Worm (Caenorhabditis elegans) whole organism, young adult: ENCODE results near the gene F29F11.20.

Experiments
- D2030.7 ChIP-seq: fragments of 200-800 bp; sonication (Bioruptor generic); IDR thresholded peaks from 2 replicates; pipeline ENCODE4 v1.3.6; 2022; ENCODE audit warnings: missing genetic modification reagents, missing genetic modification characterization, missing compliant biosample characterization
- F39B2.1 ChIP-seq: fragments of 200-800 bp; sonication (Bioruptor generic); IDR thresholded peaks from 2 replicates; pipeline ENCODE4 v1.3.6; 2022; ENCODE audit warnings: missing genetic modification reagents, missing genetic modification characterization, missing compliant biosample characterization
- F52B5.7 ChIP-seq: sonication (generic microtip); optimal IDR thresholded peaks from 2 replicates; lab custom pipeline; 2016; ENCODE audit warnings: mild to moderate bottlenecking, missing genetic modification characterization, missing compliant biosample characterization
- K12H6.12 ChIP-seq: fragments of 200-800 bp; sonication (Bioruptor generic); optimal IDR thresholded peaks from 2 replicates; lab custom pipeline; 2018; ENCODE audit warnings: mild to moderate bottlenecking, missing genetic modification characterization, missing compliant biosample characterization
- Y53F4B.3 ChIP-seq: fragments of 200-800 bp; sonication (Bioruptor generic); IDR thresholded peaks from 2 replicates; pipeline ENCODE4 v1.3.6; 2022; ENCODE audit warnings: missing genetic modification reagents, missing genetic modification characterization, missing compliant biosample characterization
- ama-1 ChIP-seq, 3 experiments: fragments of 150-350 bp in 1 of 3; sonication (generic microtip) in 2 of 3; optimal IDR thresholded peaks; 2 replicates each; lab custom pipeline; 2014 to 2018; ENCODE audit warnings: missing biosample characterization in 2 of 3, missing genetic modification characterization in 2 of 3, missing genetic modification reagents in 2 of 3
- aptf-3 ChIP-seq: fragments of 200-800 bp; sonication (Bioruptor generic); IDR thresholded peaks from 2 replicates; pipeline ENCODE4 v1.3.6; 2022; ENCODE audit warnings: missing genetic modification characterization, missing compliant biosample characterization
- athp-1 ChIP-seq: sonication (generic microtip); optimal IDR thresholded peaks from 2 replicates; lab custom pipeline; 2017; ENCODE audit warnings: mild to moderate bottlenecking, missing genetic modification characterization, missing compliant biosample characterization
- attf-3 ChIP-seq: fragments of 200-800 bp; sonication (Bioruptor generic); conservative IDR thresholded peaks from 2 replicates; pipeline ENCODE4 v1.3.6; 2022; ENCODE audit warnings: missing genetic modification reagents, missing genetic modification characterization, missing compliant biosample characterization
- attf-6 ChIP-seq: fragments of 200-800 bp; sonication (Bioruptor generic); IDR thresholded peaks from 2 replicates; pipeline ENCODE4 v1.3.6; 2022; ENCODE audit warnings: missing genetic modification reagents, missing genetic modification characterization, missing compliant biosample characterization
- bed-1 ChIP-seq: fragments of 200-800 bp; sonication (Bioruptor generic); IDR thresholded peaks from 2 replicates; pipeline ENCODE4 v1.3.6; 2022; ENCODE audit warnings: missing genetic modification reagents, missing genetic modification characterization, missing compliant biosample characterization
- cebp-1 ChIP-seq, 2 experiments: fragments of 200-800 bp in 1 of 2; sonication (Bioruptor generic) in 1 of 2; sonication (generic microtip) in 1 of 2; IDR thresholded peaks in 1 of 2; optimal IDR thresholded peaks in 1 of 2; 2 replicates each; pipeline versions ENCODE4 v1.3.6 to Lab custom; 2017 to 2022; ENCODE audit warnings: missing compliant biosample characterization in 2 of 2, missing genetic modification characterization in 2 of 2, mild to moderate bottlenecking in 1 of 2, missing genetic modification reagents in 1 of 2, moderate library complexity in 1 of 2
- cebp-2 ChIP-seq: fragments of 200-800 bp; sonication (Bioruptor generic); IDR thresholded peaks from 2 replicates; pipeline ENCODE4 v1.3.6; 2022; ENCODE audit warnings: missing genetic modification characterization, missing compliant biosample characterization
- ceh-100 ChIP-seq: fragments of 200-800 bp; sonication (Bioruptor generic); IDR thresholded peaks from 2 replicates; pipeline ENCODE4 v1.3.6; 2022; ENCODE audit warnings: missing genetic modification reagents, missing genetic modification characterization, missing compliant biosample characterization
- ceh-27 ChIP-seq: fragments of 200-800 bp; sonication (Bioruptor generic); optimal IDR thresholded peaks from 2 replicates; lab custom pipeline; 2018; ENCODE audit warnings: mild to moderate bottlenecking, missing genetic modification characterization, moderate library complexity, missing compliant biosample characterization
- ceh-58 ChIP-seq: fragments of 200-800 bp; sonication (Bioruptor generic); IDR thresholded peaks from 2 replicates; pipeline ENCODE4 v1.3.6; 2022; ENCODE audit warnings: missing genetic modification characterization, missing compliant biosample characterization
- egl-44 ChIP-seq: fragments of 200-800 bp; sonication (Bioruptor generic); IDR thresholded peaks from 2 replicates; pipeline ENCODE4 v1.3.6; 2022; ENCODE audit warnings: missing genetic modification reagents, missing genetic modification characterization, missing compliant biosample characterization
- ets-4 ChIP-seq: fragments of 200-800 bp; sonication (Bioruptor generic); optimal IDR thresholded peaks from 2 replicates; lab custom pipeline; 2018; ENCODE audit warnings: mild to moderate bottlenecking, missing genetic modification characterization, missing compliant biosample characterization
- lag-1 ChIP-seq: fragments of 200-800 bp; sonication (Bioruptor generic); IDR thresholded peaks from 2 replicates; pipeline ENCODE4 v1.3.6; 2022; ENCODE audit warnings: missing genetic modification reagents, missing genetic modification characterization, missing compliant biosample characterization
- lin-26 ChIP-seq: fragments of 200-800 bp; sonication (Bioruptor generic); IDR thresholded peaks from 2 replicates; pipeline ENCODE4 v1.3.6; 2022; ENCODE audit warnings: missing genetic modification reagents, missing genetic modification characterization, missing compliant biosample characterization
- lin-54 ChIP-seq: fragments of 200-800 bp; sonication (Bioruptor generic); optimal IDR thresholded peaks from 2 replicates; lab custom pipeline; 2018; ENCODE audit warnings: mild to moderate bottlenecking, missing genetic modification characterization, missing compliant biosample characterization
- madf-6 ChIP-seq: fragments of 200-800 bp; sonication (Bioruptor generic); IDR thresholded peaks from 2 replicates; pipeline ENCODE4 v1.3.6; 2022; ENCODE audit warnings: missing genetic modification reagents, missing genetic modification characterization, missing compliant biosample characterization
- mel-28 ChIP-seq: sonication (generic microtip); optimal IDR thresholded peaks from 2 replicates; lab custom pipeline; 2016; ENCODE audit warnings: borderline replicate concordance, mild to moderate bottlenecking, missing genetic modification characterization, missing compliant biosample characterization
- nfyb-1 ChIP-seq: fragments of 200-800 bp; sonication (Bioruptor generic); IDR thresholded peaks from 2 replicates; pipeline ENCODE4 v1.3.6; 2022; ENCODE audit warnings: missing genetic modification reagents, missing genetic modification characterization, missing compliant biosample characterization
- repo-1 ChIP-seq: sonication (generic microtip); optimal IDR thresholded peaks from 2 replicates; lab custom pipeline; 2017; ENCODE audit warnings: mild to moderate bottlenecking, missing genetic modification characterization, missing compliant biosample characterization
- sea-2 ChIP-seq: fragments of 200-800 bp; sonication (Bioruptor generic); IDR thresholded peaks from 2 replicates; pipeline ENCODE4 v1.3.6; 2022; ENCODE audit warnings: missing genetic modification characterization, missing compliant biosample characterization
- snpc-1.1 ChIP-seq: sonication (generic microtip); optimal IDR thresholded peaks from 2 replicates; lab custom pipeline; 2017; ENCODE audit warnings: missing genetic modification characterization, mild to moderate bottlenecking, missing compliant biosample characterization, antibody characterized with exemption, moderate library complexity, missing genotype, missing genetic modification reagents; ENCODE audit not compliant: insufficient read depth
- snpc-1.3 ChIP-seq: sonication (generic microtip); optimal IDR thresholded peaks from 2 replicates; lab custom pipeline; 2017; ENCODE audit warnings: missing genetic modification characterization, mild to moderate bottlenecking, missing compliant biosample characterization, antibody characterized with exemption, moderate library complexity, missing genotype, missing genetic modification reagents; ENCODE audit not compliant: insufficient read depth
- ztf-18 ChIP-seq: sonication (generic microtip); optimal IDR thresholded peaks from 2 replicates; lab custom pipeline; 2016; ENCODE audit warnings: missing genotype, mild to moderate bottlenecking, missing genetic modification characterization, missing compliant biosample characterization
- ztf-22 ChIP-seq: fragments of 200-800 bp; sonication (Bioruptor generic); optimal IDR thresholded peaks from 2 replicates; lab custom pipeline; 2018; ENCODE audit warnings: mild to moderate bottlenecking, missing genetic modification characterization, moderate library complexity, missing compliant biosample characterization

F29F11.20 gene

DNA sequence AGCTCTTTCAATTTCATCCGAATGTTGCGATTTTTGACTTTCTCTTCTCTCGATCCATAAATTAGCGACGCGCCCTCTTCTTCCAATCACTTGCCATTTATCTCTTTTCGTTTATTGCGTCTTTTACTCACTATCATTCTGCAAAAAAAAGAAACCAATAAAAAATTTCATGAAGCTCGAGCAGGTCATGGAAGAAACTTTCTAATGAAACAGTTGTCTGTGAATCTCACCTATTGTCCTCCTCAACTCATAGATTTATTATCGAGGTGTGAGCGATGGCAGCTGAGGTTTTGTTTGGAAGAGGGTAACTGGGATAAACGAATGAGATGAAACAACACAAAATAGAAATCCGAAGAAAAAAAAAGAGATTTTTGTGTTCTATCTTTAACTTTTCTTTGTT, 23.4 kb upstream of the F29F11.20 start:
- TF ChIP-seq ztf-22 (GFP tag; lab: Kevin White, UChicago) (no peak), nfyb-1 (no peak), snpc-1.3 (tag; lab: Kevin White, UChicago) (no peak), ztf-18 (tag; lab: Kevin White, UChicago) (no peak), bed-1 (GFP tag; lab: Robert Waterston, UW) (no peak), mel-28 (tag; lab: Kevin White, UChicago) (no peak)

DNA sequence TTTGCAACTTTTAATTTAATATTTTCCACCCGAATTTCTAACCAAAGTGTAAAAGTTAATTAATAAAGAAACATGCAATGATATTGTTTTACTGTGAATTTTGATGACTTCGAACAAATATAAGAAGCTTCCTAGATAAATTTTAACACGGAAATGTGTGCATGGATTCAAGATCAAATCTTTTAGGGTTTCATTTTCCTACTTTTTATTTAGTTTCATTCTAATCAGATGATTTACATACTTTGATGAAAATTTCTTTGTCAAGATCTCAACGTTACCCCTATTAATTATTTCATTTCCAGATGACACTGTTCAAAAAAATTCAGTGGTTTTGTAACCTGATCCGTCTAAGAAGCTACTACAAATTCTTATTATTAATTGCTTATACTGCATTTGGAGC, 20.4 kb upstream of the F29F11.20 start, which contains the start of gene twk-12:
TSS of gene twk-12 (plus strand) at position 301 of the 400 bp plus-strand sequence.
- TF ChIP-seq aptf-3 = no peak
- no peak for TF ChIP-seq ztf-22 (GFP tag; lab: Kevin White, UChicago)

DNA sequence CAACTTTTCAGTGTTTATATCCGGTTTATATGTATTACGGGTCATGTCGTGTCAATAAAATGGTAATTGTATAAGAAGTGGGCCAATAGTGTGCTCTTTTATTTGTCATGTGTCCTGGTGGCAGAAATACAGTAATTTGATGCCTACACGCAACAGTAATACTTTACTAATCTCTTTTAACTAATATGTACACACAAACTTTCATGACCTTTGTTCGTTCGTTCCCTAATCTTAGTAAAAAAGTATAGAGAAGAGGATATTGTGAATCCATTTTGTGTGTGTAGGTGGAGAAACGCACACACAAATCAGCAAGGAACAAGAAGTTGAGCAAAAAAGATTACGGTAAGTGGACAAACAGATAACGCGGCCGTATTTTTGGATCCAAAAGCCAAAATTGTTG, 16.9 kb upstream of the F29F11.20 start:
- TF ChIP-seq ztf-18 (tag; lab: Kevin White, UChicago) (no peak), cebp-2 (GFP tag; lab: Robert Waterston, UW) (no peak), ama-1 (optimal IDR thresholded peaks at IDR 0.05; lab: Kevin White, UChicago) (no peak), ama-1 (GFP tag; optimal IDR thresholded peaks at IDR 0.05; lab: Kevin White, UChicago) (no peak), nfyb-1 (no peak), aptf-3 (no peak)

DNA sequence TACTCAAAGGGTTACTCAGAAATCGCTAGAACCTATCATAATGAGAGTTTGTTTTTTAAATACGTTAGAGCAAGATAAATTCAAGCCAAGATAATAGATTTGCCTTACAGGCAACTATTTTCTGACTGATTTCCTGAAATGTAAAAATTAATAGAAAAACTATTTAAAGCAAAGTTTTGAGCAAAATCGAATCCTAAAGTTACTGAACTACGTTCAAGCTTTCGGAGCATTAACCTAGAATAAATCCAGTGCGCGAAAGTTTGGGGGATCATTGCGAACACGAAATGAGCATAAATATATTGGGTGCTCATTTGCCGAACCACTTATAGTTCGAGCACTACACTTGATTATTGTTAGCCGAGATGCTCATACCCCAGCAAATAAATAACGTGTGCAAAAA, 16.1 kb upstream of the F29F11.20 start, which contains the start of gene ceh-22:
TSS of gene ceh-22 (plus strand) at position 301 of the 400 bp plus-strand sequence.
- TF ChIP-seq lag-1 (GFP tag; lab: Robert Waterston, UW) = no peak
- no peak for TF ChIP-seq D2030.7 (GFP tag; lab: Robert Waterston, UW)
- no peak for TF ChIP-seq lin-26 (GFP tag; lab: Robert Waterston, UW)
- no peak for TF ChIP-seq egl-44 (GFP tag; lab: Robert Waterston, UW)
- TF ChIP-seq sea-2 (GFP tag; lab: Robert Waterston, UW) = no peak
- no peak for TF ChIP-seq madf-6 (GFP tag; lab: Robert Waterston, UW)
- TF ChIP-seq, all 124 proteins: peak for 0

DNA sequence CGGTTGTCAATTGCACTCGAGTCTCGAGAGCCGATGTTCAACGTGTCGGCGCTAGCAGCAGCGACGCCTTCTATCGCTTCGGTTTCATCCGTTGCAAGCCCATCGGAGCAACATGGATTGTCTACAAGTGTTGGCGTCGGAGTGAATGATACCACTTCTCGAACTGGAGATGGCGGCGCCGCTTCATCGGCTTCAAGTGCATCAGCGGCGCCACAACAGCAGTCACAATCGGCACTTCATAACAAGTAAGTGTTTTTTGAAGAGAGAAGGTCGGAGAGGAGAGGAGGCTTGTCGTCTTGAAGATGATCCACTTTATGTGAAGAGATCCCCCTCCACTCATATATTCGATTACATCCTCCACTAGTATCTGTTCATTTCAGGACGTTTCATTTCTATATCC, 15.1 kb upstream of the F29F11.20 start:
- no peak for TF ChIP-seq K12H6.12 (tag; lab: Kevin White, UChicago)
- TF ChIP-seq athp-1 (tag; lab: Kevin White, UChicago) = no peak
- peak; percentile 69; the same call in 1 of the 2 replicates for TF ChIP-seq sea-2 (GFP tag; lab: Robert Waterston, UW)
- TF ChIP-seq cebp-1 (GFP tag; IDR thresholded peaks at IDR 0.05; lab: Robert Waterston, UW) = no peak
- TF ChIP-seq cebp-1 (tag; optimal IDR thresholded peaks at IDR 0.05; lab: Kevin White, UChicago) = no peak
- TF ChIP-seq ets-4 (GFP tag; lab: Kevin White, UChicago) = no peak
- no peak for TF ChIP-seq attf-3 (GFP tag; lab: Robert Waterston, UW)
- no peak for TF ChIP-seq lin-54 (GFP tag; lab: Kevin White, UChicago)
- no peak for TF ChIP-seq F52B5.7 (tag; lab: Kevin White, UChicago)
- TF ChIP-seq F39B2.1 (GFP tag; lab: Robert Waterston, UW) = no peak
- no peak for TF ChIP-seq snpc-1.1 (tag; lab: Kevin White, UChicago)
- no peak for TF ChIP-seq ceh-100 (GFP tag; lab: Robert Waterston, UW)
- no peak for TF ChIP-seq ceh-58 (GFP tag; lab: Robert Waterston, UW)
- peak; percentile 83 for TF ChIP-seq ceh-27 (GFP tag; lab: Kevin White, UChicago)
- TF ChIP-seq attf-6 (GFP tag; lab: Robert Waterston, UW) = no peak
- TF ChIP-seq repo-1 (tag; lab: Kevin White, UChicago) = no peak
- TF ChIP-seq egl-44 (GFP tag; lab: Robert Waterston, UW) = no peak
- TF ChIP-seq cebp-2 (GFP tag; lab: Robert Waterston, UW) = no peak
- no peak for TF ChIP-seq Y53F4B.3 (GFP tag; lab: Robert Waterston, UW)
